Worm (Caenorhabditis elegans) whole organism, mixed stage, embryonic: Measurements from ENCODE around the gene srx-9.

Experiments
- bed-3 ChIP-seq: fragments of 200-800 bp; sonication (Bioruptor generic); optimal IDR thresholded peaks from 3 replicates; lab custom pipeline; 2018; ENCODE audit warnings: mild to moderate bottlenecking, missing genetic modification characterization, moderate library complexity, missing compliant biosample characterization
- blmp-1 ChIP-seq: fragments of 150-350 bp; optimal IDR thresholded peaks from 2 replicates; lab custom pipeline; 2014; ENCODE audit warnings: missing biosample characterization, missing genetic modification characterization
- ceh-39 ChIP-seq: fragments of 150-350 bp; optimal IDR thresholded peaks from 2 replicates; lab custom pipeline; 2014; ENCODE audit warnings: missing biosample characterization, missing genetic modification characterization
- ceh-43 ChIP-seq: fragments of 200-800 bp; sonication (Bioruptor generic); optimal IDR thresholded peaks from 2 replicates; lab custom pipeline; 2018; ENCODE audit warnings: mild to moderate bottlenecking, missing genetic modification characterization, moderate library complexity, missing compliant biosample characterization
- ces-1 ChIP-seq: fragments of 150-350 bp; optimal IDR thresholded peaks from 2 replicates; lab custom pipeline; 2014; ENCODE audit warnings: missing biosample characterization, missing genetic modification reagents, missing genetic modification characterization
- cnd-1 ChIP-seq: fragments of 200-800 bp; sonication (Bioruptor generic); optimal IDR thresholded peaks from 2 replicates; lab custom pipeline; 2018; ENCODE audit warnings: mild to moderate bottlenecking, missing genetic modification characterization, missing compliant biosample characterization
- drap-1 ChIP-seq: fragments of 200-800 bp; sonication (Bioruptor generic); optimal IDR thresholded peaks from 3 replicates; lab custom pipeline; 2018; ENCODE audit warnings: mild to moderate bottlenecking, missing genetic modification characterization, missing compliant biosample characterization
- elt-1 ChIP-seq: sonication (generic microtip); optimal IDR thresholded peaks from 2 replicates; lab custom pipeline; 2017; ENCODE audit warnings: missing genetic modification characterization, mild to moderate bottlenecking, missing compliant biosample characterization, antibody characterized with exemption, moderate library complexity, borderline replicate concordance; ENCODE audit not compliant: insufficient read depth
- elt-3 ChIP-seq: fragments of 150-350 bp; optimal IDR thresholded peaks from 2 replicates; lab custom pipeline; 2014; ENCODE audit warnings: missing biosample characterization, missing genetic modification characterization
- flh-1 ChIP-seq: fragments of 200-800 bp; sonication (Bioruptor generic); optimal IDR thresholded peaks from 2 replicates; lab custom pipeline; 2018; ENCODE audit warnings: mild to moderate bottlenecking, missing genetic modification characterization, moderate library complexity, missing compliant biosample characterization
- ham-2 ChIP-seq: fragments of 200-800 bp; sonication (Bioruptor generic); optimal IDR thresholded peaks from 2 replicates; lab custom pipeline; 2018; ENCODE audit warnings: mild to moderate bottlenecking, missing genetic modification characterization, missing compliant biosample characterization
- lin-13 ChIP-seq: fragments of 150-350 bp; optimal IDR thresholded peaks from 2 replicates; lab custom pipeline; 2014; ENCODE audit warnings: missing biosample characterization, missing genetic modification characterization
- lin-32 ChIP-seq: fragments of 200-800 bp; sonication (Bioruptor generic); optimal IDR thresholded peaks from 2 replicates; lab custom pipeline; 2018; ENCODE audit warnings: mild to moderate bottlenecking, missing genetic modification characterization, missing compliant biosample characterization
- mab-5 ChIP-seq: fragments of 150-350 bp; optimal IDR thresholded peaks from 2 replicates; lab custom pipeline; 2014; ENCODE audit warnings: missing biosample characterization, missing genetic modification characterization
- mls-2 ChIP-seq: sonication (generic microtip); optimal IDR thresholded peaks from 2 replicates; lab custom pipeline; 2016; ENCODE audit warnings: mild to moderate bottlenecking, missing genetic modification characterization, moderate library complexity, missing compliant biosample characterization
- nhr-12 ChIP-seq: fragments of 150-350 bp; optimal IDR thresholded peaks from 2 replicates; lab custom pipeline; 2014; ENCODE audit warnings: missing biosample characterization, missing genetic modification characterization
- nhr-2 ChIP-seq: fragments of 150-350 bp; optimal IDR thresholded peaks from 2 replicates; lab custom pipeline; 2014; ENCODE audit warnings: missing biosample characterization, missing genetic modification characterization
- nhr-76 ChIP-seq: sonication (generic microtip); optimal IDR thresholded peaks from 2 replicates; lab custom pipeline; 2017; ENCODE audit warnings: missing biosample characterization, missing genetic modification characterization
- pha-4 ChIP-seq: fragments of 150-350 bp; optimal IDR thresholded peaks from 2 replicates; lab custom pipeline; 2018; ENCODE audit warnings: missing biosample characterization, missing genetic modification reagents, missing genetic modification characterization
- sem-2 ChIP-seq: fragments of 200-800 bp; sonication (Bioruptor generic); optimal IDR thresholded peaks from 2 replicates; lab custom pipeline; 2018; ENCODE audit warnings: mild to moderate bottlenecking, missing genetic modification characterization, missing compliant biosample characterization
- snpc-4 ChIP-seq: fragments of 150-350 bp; optimal IDR thresholded peaks from 2 replicates; lab custom pipeline; 2014; ENCODE audit warnings: missing biosample characterization, missing genetic modification characterization
- sptf-1 ChIP-seq: sonication (generic microtip); optimal IDR thresholded peaks from 2 replicates; lab custom pipeline; 2017; ENCODE audit warnings: mild to moderate bottlenecking, missing genetic modification characterization, moderate library complexity, missing compliant biosample characterization
- unc-120 ChIP-seq: sonication (generic microtip); optimal IDR thresholded peaks from 2 replicates; lab custom pipeline; 2017; ENCODE audit warnings: missing genetic modification characterization, missing compliant biosample characterization; ENCODE audit not compliant: poor library complexity, severe bottlenecking
- unc-39 ChIP-seq: fragments of 150-350 bp; optimal IDR thresholded peaks from 2 replicates; lab custom pipeline; 2014; ENCODE audit warnings: missing biosample characterization, missing genetic modification characterization
- unc-62 ChIP-seq: fragments of 150-350 bp; optimal IDR thresholded peaks from 2 replicates; lab custom pipeline; 2014; ENCODE audit warnings: missing biosample characterization, missing genetic modification reagents, missing genetic modification characterization
- zip-8 ChIP-seq: fragments of 150-350 bp; optimal IDR thresholded peaks from 2 replicates; lab custom pipeline; 2014; ENCODE audit warnings: missing biosample characterization, missing genetic modification characterization
- ztf-11 ChIP-seq: fragments of 150-350 bp; optimal IDR thresholded peaks from 2 replicates; lab custom pipeline; 2014; ENCODE audit warnings: missing biosample characterization, missing genetic modification characterization

Gene srx-9

DNA sequence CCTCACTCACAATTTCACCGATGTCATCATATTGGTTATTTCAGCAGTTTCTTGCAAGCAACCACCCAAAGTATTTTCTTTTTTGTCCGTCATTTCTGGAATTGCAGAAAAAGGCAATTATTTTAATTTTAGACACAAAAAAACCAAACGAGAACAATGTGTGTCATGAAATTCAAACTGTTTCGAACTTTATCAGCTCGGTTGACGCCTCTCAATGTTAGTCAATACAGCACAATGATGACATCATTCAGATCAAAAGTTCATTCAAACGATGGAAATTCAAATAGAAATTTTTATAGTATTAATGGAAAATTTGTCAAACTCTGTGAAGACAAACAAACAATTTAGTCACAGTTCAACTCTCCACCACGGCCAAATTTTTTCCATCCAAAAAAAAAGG lies 3.3 kb downstream of the srx-9 start, which contains the start of gene fbxa-105:
fbxa-105 (minus strand) TSS at position 97 of the 400 bp plus-strand sequence.
- TF ChIP-seq unc-62 = no peak
- TF ChIP-seq, all 35 proteins: peak for 0

DNA sequence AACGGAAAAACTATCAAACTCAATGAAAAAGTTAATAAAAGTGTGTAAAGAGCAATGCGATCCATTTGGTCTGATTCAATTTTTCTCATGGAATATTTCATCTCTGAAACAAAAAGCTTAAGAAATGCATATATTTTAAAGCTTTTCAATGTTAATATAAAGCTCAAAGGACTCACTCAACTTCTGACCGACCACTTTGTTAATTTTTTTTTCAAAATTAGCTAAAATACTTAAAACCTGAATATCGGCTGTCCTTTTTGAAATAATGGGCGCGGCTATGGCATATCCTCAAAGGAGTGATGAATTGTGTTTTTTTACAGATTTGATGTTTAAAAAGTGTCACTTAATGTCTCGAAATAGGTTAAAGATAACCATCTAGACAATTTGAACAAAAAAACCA lies 5.5 kb downstream of the srx-9 start, which contains the start of gene C02H6.1:
C02H6.1 (minus strand) TSS at position 101 of the 400 bp plus-strand sequence.
- TF ChIP-seq ces-1 (GFP tag; lab: Kevin White, UChicago) = no peak
- TF ChIP-seq lin-32 = no peak
- no peak for TF ChIP-seq mab-5 (tag; lab: Kevin White, UChicago)
- no peak for TF ChIP-seq elt-3 (tag; lab: Kevin White, UChicago)
- TF ChIP-seq blmp-1 = no peak
- TF ChIP-seq snpc-4 (tag; lab: Kevin White, UChicago) = no peak
- no peak for TF ChIP-seq elt-1 (tag; lab: Kevin White, UChicago)
- no peak for TF ChIP-seq nhr-2 (tag; lab: Kevin White, UChicago)
- no peak for TF ChIP-seq drap-1 (GFP tag; lab: Kevin White, UChicago)
- no peak for TF ChIP-seq bed-3 (GFP tag; lab: Kevin White, UChicago)
- no peak for TF ChIP-seq unc-39 (tag; lab: Kevin White, UChicago)
- TF ChIP-seq ceh-43 (GFP tag; lab: Kevin White, UChicago) = no peak
- no peak for TF ChIP-seq sem-2 (GFP tag; lab: Kevin White, UChicago)
- TF ChIP-seq nhr-76 (tag; lab: Kevin White, UChicago) = no peak
- TF ChIP-seq sptf-1 = no peak
- no peak for TF ChIP-seq unc-120 (tag; lab: Kevin White, UChicago)
- no peak for TF ChIP-seq flh-1 (GFP tag; lab: Kevin White, UChicago)
- TF ChIP-seq cnd-1 (tag; lab: Kevin White, UChicago) = no peak

DNA sequence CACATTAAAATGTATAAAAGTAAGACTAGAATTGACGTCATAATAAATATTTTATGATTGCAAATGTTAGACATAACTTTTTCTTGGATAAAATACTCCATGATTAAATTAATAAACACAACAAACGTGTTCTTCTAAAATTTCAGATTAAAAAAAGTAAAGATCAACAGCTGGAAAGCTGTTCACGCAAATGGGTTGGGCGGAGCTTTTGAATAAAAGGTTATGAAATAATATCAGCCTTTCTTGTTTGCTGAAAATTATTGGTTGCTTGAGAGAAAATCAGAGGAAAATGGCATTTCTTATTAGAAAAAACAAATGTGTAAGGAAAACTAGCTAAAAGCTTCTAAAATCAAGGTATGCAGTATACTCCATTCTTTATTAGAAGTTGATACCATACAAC lies 7.5 kb downstream of the srx-9 start, which contains the start of gene C02H6.3:
C02H6.3 (minus strand) TSS at position 101 of the 400 bp plus-strand sequence.
- no peak for TF ChIP-seq mab-5 (tag; lab: Kevin White, UChicago)
- no peak for TF ChIP-seq mls-2 (tag; lab: Kevin White, UChicago)
- no peak for TF ChIP-seq blmp-1
- no peak for TF ChIP-seq flh-1 (GFP tag; lab: Kevin White, UChicago)
- TF ChIP-seq ztf-11 (tag; lab: Kevin White, UChicago) = no peak
- TF ChIP-seq nhr-76 (tag; lab: Kevin White, UChicago) = no peak
- TF ChIP-seq snpc-4 (tag; lab: Kevin White, UChicago) = no peak
- TF ChIP-seq ham-2 (GFP tag; lab: Kevin White, UChicago) = no peak
- no peak for TF ChIP-seq nhr-12 (tag; lab: Kevin White, UChicago)

DNA sequence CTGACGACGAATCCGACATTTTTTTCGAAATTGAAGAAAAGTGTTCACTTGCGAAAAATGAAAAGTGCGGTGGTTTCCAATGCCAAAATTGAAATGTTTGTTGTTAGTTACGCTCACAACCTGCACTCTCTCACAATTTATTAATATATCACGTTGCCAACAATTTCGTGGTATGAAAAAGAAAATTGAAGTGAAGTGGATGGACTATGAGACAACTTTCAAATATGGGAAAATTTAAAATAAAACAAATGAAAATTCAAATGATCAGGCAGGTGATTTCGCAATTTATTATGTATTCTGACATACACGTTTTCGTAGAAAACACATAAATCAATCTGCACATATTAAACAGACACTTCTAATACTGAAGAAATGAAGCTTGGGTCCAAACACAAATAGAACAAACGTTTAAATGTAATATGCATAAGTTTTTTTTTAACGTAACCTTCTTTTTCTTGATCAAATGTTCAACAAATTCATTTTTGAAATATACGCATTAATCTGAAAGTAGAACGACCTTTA lies 9.1 kb downstream of the srx-9 start, which contains the start of gene srp-6:
srp-6 (minus strand) TSS at position 51 of the 522 bp plus-strand sequence.
- TF ChIP-seq mls-2 (tag; lab: Kevin White, UChicago) (no peak), elt-1 (tag; lab: Kevin White, UChicago) (no peak), sptf-1 (no peak), ceh-43 (GFP tag; lab: Kevin White, UChicago) (no peak), pha-4 (tag; lab: Kevin White, UChicago) (no peak), ham-2 (GFP tag; lab: Kevin White, UChicago) (no peak), lin-13 (tag; lab: Kevin White, UChicago) (no peak), nhr-76 (tag; lab: Kevin White, UChicago) (no peak), snpc-4 (tag; lab: Kevin White, UChicago) (no peak)

DNA sequence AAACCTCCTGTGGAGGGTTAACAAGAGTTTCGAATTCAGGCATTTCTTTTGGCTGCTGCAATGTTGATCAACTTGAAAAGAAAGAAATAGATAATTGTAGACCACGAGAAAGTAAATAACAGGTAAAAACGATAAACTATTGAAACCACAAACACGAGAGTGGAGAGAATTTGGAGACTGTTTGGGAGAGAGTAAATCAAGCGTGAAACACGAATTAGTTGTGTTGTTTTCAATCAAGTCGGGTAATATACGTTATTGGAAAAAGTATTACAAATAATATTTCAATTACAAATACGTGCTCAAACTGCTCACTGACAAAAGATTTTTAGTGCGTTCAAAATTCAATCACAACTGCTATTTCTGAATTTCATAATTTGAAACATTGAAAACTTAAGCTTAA lies 14.3 kb downstream of the srx-9 start, which contains the start of gene C03G6.17:
C03G6.17 (minus strand) TSS at position 101 of the 400 bp plus-strand sequence.
- no peak for TF ChIP-seq zip-8 (tag; lab: Kevin White, UChicago)
- no peak for TF ChIP-seq unc-120 (tag; lab: Kevin White, UChicago)
- TF ChIP-seq nhr-12 (tag; lab: Kevin White, UChicago) = no peak
- no peak for TF ChIP-seq snpc-4 (tag; lab: Kevin White, UChicago)
- no peak for TF ChIP-seq mls-2 (tag; lab: Kevin White, UChicago)
- no peak for TF ChIP-seq unc-62
- no peak for TF ChIP-seq unc-39 (tag; lab: Kevin White, UChicago)
- TF ChIP-seq ceh-39 (tag; lab: Kevin White, UChicago) = no peak
- no peak for TF ChIP-seq lin-32
- TF ChIP-seq ham-2 (GFP tag; lab: Kevin White, UChicago) = no peak
- no peak for TF ChIP-seq mab-5 (tag; lab: Kevin White, UChicago)
